Worm (Caenorhabditis elegans) whole organism, midembryonic: Measurements from ENCODE around the gene gst-22.

ENCODE experiments used
- T22C8.4 ChIP-seq: fragments of 200-800 bp; sonication (Bioruptor generic); IDR thresholded peaks from 2 replicates; pipeline ENCODE4 v1.3.6; 2022; ENCODE audit warnings: missing genetic modification characterization, missing compliant biosample characterization
- cog-1 ChIP-seq: sonication (generic microtip); optimal IDR thresholded peaks from 2 replicates; lab custom pipeline; 2016; ENCODE audit warnings: missing genetic modification characterization, missing compliant biosample characterization
- flt-1 ChIP-seq: fragments of 200-800 bp; sonication (Bioruptor generic); IDR thresholded peaks from 2 replicates; pipeline ENCODE4 v1.3.6; 2022; ENCODE audit warnings: missing genetic modification characterization, missing compliant biosample characterization
- klf-2 ChIP-seq: fragments of 200-800 bp; sonication (Bioruptor generic); conservative IDR thresholded peaks from 2 replicates; pipeline ENCODE4 v1.3.6; 2022; ENCODE audit warnings: missing genetic modification reagents, missing genetic modification characterization, missing compliant biosample characterization
- med-1 ChIP-seq: sonication (generic microtip); optimal IDR thresholded peaks from 2 replicates; lab custom pipeline; 2017; ENCODE audit warnings: missing genetic modification characterization, mild to moderate bottlenecking, missing compliant biosample characterization, antibody characterized with exemption, missing genetic modification reagents; ENCODE audit not compliant: insufficient read depth
- ref-1 ChIP-seq: fragments of 200-800 bp; sonication (Bioruptor generic); conservative IDR thresholded peaks from 2 replicates; pipeline ENCODE4 v1.3.6; 2022; ENCODE audit warnings: missing genetic modification reagents, missing genetic modification characterization, missing compliant biosample characterization
- tab-1 ChIP-seq: fragments of 200-800 bp; sonication (Bioruptor generic); IDR thresholded peaks from 2 replicates; pipeline ENCODE4 v1.3.6; 2022; ENCODE audit warnings: missing genetic modification characterization, missing compliant biosample characterization
- ztf-23 ChIP-seq: fragments of 200-800 bp; sonication (Bioruptor generic); IDR thresholded peaks from 2 replicates; pipeline ENCODE4 v1.3.6; 2022; ENCODE audit warnings: missing genetic modification reagents, missing genetic modification characterization, missing compliant biosample characterization
- ztf-29 ChIP-seq: fragments of 200-800 bp; sonication (Bioruptor generic); IDR thresholded peaks from 2 replicates; pipeline ENCODE4 v1.3.6; 2022; ENCODE audit warnings: missing genetic modification reagents, missing genetic modification characterization, missing compliant biosample characterization

Gene gst-22

DNA sequence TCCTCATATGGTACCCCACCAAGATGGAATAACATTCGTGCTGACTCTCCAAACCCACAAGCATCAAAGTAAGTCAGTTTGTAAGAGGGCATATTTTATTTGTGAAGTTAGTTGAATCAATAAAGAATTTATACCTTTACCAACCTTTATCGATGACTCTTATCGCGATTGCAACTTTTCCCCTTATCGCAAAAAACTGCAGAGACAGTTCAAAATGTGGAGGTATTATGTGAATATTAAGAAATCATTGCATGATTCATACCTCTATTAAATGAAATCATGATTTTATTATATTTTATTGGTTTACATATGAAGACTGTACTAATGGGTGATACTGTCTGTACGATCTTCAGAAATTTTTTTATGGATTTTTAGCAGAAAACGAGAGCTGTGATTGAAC, at the start of gene gst-22:
Gene gst-22, minus strand, starts transcription at position 103 of the 400 bp plus-strand sequence.
- TF ChIP-seq T22C8.4 (no peak), klf-2 (no peak), tab-1 (no peak), ref-1 (GFP tag; lab: Robert Waterston, UW) (no peak), cog-1 (no peak), med-1 (GFP tag; lab: Kevin White, UChicago) (no peak), ztf-23 (GFP tag; lab: Robert Waterston, UW) (no peak), flt-1 (GFP tag; lab: Robert Waterston, UW) (no peak), ztf-29 (GFP tag; lab: Robert Waterston, UW) (no peak)

- TF ChIP-seq flt-1 (GFP tag; lab: Robert Waterston, UW) = no peak
- TF ChIP-seq tab-1 = no peak
- TF ChIP-seq ref-1 (GFP tag; lab: Robert Waterston, UW) = no peak
- no peak for TF ChIP-seq ztf-23 (GFP tag; lab: Robert Waterston, UW)
- TF ChIP-seq T22C8.4 = no peak
- no peak for TF ChIP-seq klf-2
- TF ChIP-seq cog-1 = no peak
- no peak for TF ChIP-seq ztf-29 (GFP tag; lab: Robert Waterston, UW)
- TF ChIP-seq med-1 (GFP tag; lab: Kevin White, UChicago) = no peak
These were observed 45.8 kb upstream of the gst-22 start, which contains the start of gene cyp-37B1 for ce11 chrV:16277918-16278317. cyp-37B1 (plus strand) TSS chrV:16278116.

DNA sequence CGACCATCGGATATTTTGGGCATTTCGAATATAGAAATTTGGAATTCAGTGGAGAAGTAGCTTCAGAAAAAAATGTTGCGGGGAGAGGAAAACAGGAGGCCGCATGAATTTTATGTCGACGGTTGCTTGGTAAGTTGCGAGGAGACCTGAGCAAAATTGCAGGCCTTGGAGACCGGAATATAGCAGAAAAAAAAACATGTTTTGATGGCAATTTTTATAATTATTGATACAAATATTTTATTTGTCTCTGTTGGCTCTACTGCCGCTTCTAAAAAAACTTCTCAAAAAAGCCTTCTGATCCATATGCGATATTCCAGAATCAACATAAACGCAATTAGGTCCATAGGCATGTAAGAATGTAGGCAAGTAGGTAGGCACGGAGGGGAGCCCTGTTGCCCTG, 43.3 kb upstream of the gst-22 start, which contains the start of gene pacl-1:
Gene pacl-1, minus strand, starts transcription at position 101 of the 400 bp plus-strand sequence.
- TF ChIP-seq klf-2 (no peak), ztf-23 (GFP tag; lab: Robert Waterston, UW) (no peak), cog-1 (no peak), tab-1 (no peak), med-1 (GFP tag; lab: Kevin White, UChicago) (no peak), T22C8.4 (no peak), ref-1 (GFP tag; lab: Robert Waterston, UW) (no peak), ztf-29 (GFP tag; lab: Robert Waterston, UW) (no peak), flt-1 (GFP tag; lab: Robert Waterston, UW) (no peak)

DNA sequence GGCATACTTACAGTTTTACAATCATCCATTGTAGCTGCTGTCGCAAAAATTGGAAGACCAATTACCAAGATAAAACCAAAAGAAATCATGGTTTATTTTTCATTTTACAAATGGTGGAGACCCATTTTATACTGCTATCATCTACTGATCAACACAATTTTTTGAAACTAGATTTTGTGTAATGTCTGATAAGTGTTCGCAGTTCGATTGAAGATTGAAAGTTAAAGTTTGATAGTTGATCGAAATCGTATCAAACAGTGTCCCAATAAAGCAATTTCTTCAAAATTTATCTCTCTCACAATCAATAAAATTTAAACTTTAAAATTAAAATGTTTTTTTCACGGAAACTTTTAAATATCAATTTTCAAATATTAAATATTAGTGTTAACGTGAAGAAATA, 39.0 kb upstream of the gst-22 start, which contains the start of gene T13F3.6:
Gene T13F3.6, minus strand, starts transcription at position 101 of the 400 bp plus-strand sequence.
- TF ChIP-seq ref-1 (GFP tag; lab: Robert Waterston, UW) (no peak), flt-1 (GFP tag; lab: Robert Waterston, UW) (no peak), med-1 (GFP tag; lab: Kevin White, UChicago) (no peak), T22C8.4 (no peak), klf-2 (no peak), ztf-29 (GFP tag; lab: Robert Waterston, UW) (no peak), tab-1 (no peak), cog-1 (no peak), ztf-23 (GFP tag; lab: Robert Waterston, UW) (no peak)

DNA sequence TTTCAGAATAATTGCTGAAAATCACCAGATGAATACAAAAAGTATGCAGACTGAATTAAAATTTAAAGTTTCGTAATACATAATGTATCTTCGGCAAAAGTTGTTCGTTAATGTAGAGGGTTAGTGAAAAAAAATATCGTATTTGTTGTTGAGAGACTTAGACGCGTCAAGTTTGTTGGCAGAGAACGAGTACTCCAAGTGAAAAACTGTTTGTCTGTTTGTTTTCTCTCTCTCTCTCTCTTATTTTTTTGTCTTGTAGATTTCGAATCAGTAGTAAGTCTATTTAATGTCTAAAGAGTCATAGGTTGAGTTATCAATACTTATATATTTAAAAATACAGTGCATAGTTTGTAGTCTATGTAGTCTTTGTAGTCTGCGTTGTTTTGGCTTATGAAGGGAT, 37.5 kb upstream of the gst-22 start, which contains the start of the genes fbxa-2 and T13F3.8:
Gene fbxa-2, minus strand, starts transcription at position 101 of the 400 bp plus-strand sequence.
Gene T13F3.8, plus strand, starts transcription at position 245 of the 400 bp plus-strand sequence.
- TF ChIP-seq klf-2 = no peak
- TF ChIP-seq ztf-29 (GFP tag; lab: Robert Waterston, UW) = no peak
- no peak for TF ChIP-seq med-1 (GFP tag; lab: Kevin White, UChicago)
- TF ChIP-seq T22C8.4 = no peak
- no peak for TF ChIP-seq ref-1 (GFP tag; lab: Robert Waterston, UW)
- TF ChIP-seq tab-1 = no peak
- TF ChIP-seq flt-1 (GFP tag; lab: Robert Waterston, UW) = no peak
- no peak for TF ChIP-seq ztf-23 (GFP tag; lab: Robert Waterston, UW)

- TF ChIP-seq ztf-23 (GFP tag; lab: Robert Waterston, UW) (no peak), T22C8.4 (no peak), flt-1 (GFP tag; lab: Robert Waterston, UW) (no peak), klf-2 (no peak), ztf-29 (GFP tag; lab: Robert Waterston, UW) (no peak), cog-1 (no peak), tab-1 (no peak), med-1 (GFP tag; lab: Kevin White, UChicago) (no peak), ref-1 (GFP tag; lab: Robert Waterston, UW) (no peak)
These were observed 34.4 kb upstream of the gst-22 start, which contains the start of gene T13F3.4 for ce11 chrV:16266514-16266913. T13F3.4 (minus strand) TSS chrV:16266614.

- TF ChIP-seq ztf-23 (GFP tag; lab: Robert Waterston, UW) (no peak), med-1 (GFP tag; lab: Kevin White, UChicago) (no peak), ztf-29 (GFP tag; lab: Robert Waterston, UW) (no peak), klf-2 (no peak), flt-1 (GFP tag; lab: Robert Waterston, UW) (no peak), T22C8.4 (no peak), cog-1 (no peak), tab-1 (no peak), ref-1 (GFP tag; lab: Robert Waterston, UW) (no peak)
These were observed 27.6 kb upstream of the gst-22 start, which contains the start of gene nhr-127 for ce11 chrV:16259684-16260083. nhr-127 (plus strand) TSS chrV:16259984.

- TF ChIP-seq ref-1 (GFP tag; lab: Robert Waterston, UW) = no peak
- TF ChIP-seq cog-1 = no peak
- no peak for TF ChIP-seq flt-1 (GFP tag; lab: Robert Waterston, UW)
- no peak for TF ChIP-seq med-1 (GFP tag; lab: Kevin White, UChicago)
- TF ChIP-seq tab-1 = no peak
- no peak for TF ChIP-seq T22C8.4
- TF ChIP-seq ztf-29 (GFP tag; lab: Robert Waterston, UW) = no peak
- no peak for TF ChIP-seq ztf-23 (GFP tag; lab: Robert Waterston, UW)
- TF ChIP-seq klf-2 = no peak
These were observed 26.1 kb upstream of the gst-22 start, which contains the start of gene nhr-218 for ce11 chrV:16258142-16258541. nhr-218 (plus strand) TSS chrV:16258442.

DNA sequence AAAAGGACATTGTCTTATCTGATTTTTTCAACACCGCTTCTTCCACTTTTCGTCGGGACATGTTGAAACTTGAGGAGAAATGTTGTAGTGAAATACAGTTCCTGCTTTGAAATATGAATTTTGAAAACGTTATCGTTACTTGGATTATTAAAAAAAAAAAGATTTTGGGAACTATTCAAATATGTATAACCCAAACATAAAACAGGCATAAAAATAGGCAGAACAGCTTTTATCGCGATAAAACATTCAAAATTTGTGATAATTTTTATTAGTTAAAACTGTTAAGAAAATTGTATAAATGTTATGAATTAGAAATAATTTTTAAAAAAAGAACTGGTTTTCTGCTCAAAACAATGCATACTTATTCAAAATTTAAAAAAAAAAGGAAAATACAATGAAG, 24.3 kb upstream of the gst-22 start, which contains the start of gene bgnt-1.3:
Gene bgnt-1.3, minus strand, starts transcription at position 101 of the 400 bp plus-strand sequence.
- TF ChIP-seq ref-1 (GFP tag; lab: Robert Waterston, UW) (no peak), T22C8.4 (no peak), cog-1 (no peak)

DNA sequence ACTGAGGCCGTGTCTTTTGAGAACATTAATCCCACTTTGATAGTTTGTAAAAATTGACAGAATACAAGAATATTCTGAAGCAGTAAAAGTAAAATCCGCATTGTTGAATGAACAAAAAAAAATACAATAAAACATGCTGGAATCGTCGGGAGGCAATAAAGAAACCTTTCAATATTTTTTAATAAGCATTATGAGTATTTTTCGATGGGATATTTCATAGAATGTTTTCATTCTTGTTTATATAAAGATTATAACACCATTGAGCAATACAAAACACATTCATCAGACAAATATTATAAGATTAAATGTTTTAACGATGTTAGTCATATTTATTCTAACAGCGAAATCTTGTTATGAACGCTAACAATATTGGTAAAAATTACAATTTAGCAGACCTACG, 21.6 kb upstream of the gst-22 start, which contains the start of gene gcy-20:
Gene gcy-20, minus strand, starts transcription at position 101 of the 400 bp plus-strand sequence.
- TF ChIP-seq ztf-23 (GFP tag; lab: Robert Waterston, UW) (no peak), tab-1 (no peak), T22C8.4 (no peak), ref-1 (GFP tag; lab: Robert Waterston, UW) (no peak), ztf-29 (GFP tag; lab: Robert Waterston, UW) (no peak), med-1 (GFP tag; lab: Kevin White, UChicago) (no peak), klf-2 (no peak), flt-1 (GFP tag; lab: Robert Waterston, UW) (no peak), cog-1 (no peak)
